Worm (Caenorhabditis elegans): ENCODE results near the gene cka-2.

DNA sequence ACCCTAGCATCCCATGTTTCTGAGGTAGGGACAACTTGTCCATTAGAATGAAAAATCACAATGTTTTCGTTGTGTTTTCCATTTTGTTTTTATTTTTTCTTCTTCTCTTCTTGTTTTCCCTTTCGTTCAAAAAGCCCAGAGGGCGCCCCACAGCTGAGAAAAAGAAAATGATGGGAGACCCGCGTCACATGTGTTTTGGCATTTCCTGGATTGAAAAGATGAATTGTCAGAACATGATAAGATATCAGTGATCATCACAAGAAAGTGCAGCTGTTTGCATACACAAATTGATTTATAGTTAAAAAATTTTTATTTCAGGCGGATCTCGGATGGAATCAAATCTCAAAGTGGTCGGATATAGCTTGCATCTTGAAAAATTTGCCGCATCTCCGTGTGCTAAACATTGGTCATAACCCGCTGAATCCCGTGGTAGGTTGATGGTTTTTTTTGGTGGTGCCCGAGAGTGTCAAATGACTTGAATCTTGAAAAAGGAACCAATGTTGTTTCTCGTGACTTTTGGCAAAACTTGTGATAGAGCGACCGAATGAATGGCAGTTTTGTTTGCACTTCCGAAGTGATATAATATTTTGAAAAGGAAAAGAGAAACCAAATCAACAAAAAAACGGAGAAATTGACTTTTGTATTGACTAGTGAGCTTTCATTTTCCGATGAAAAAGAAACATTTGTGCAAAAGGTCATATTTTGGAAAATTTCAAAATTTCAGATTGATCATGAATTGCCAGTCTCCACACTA is 19.6 kb upstream of the cka-2 start:
- TF ChIP-seq unc-62 (GFP tag; optimal IDR thresholded peaks at IDR 0.05) (peak; percentile 75), zip-8 (tag; optimal IDR thresholded peaks at IDR 0.05) (no peak), sptf-1 (tag; optimal IDR thresholded peaks at IDR 0.05) (no peak), lin-13 (tag; optimal IDR thresholded peaks at IDR 0.05) (no peak), nhr-12 (tag; optimal IDR thresholded peaks at IDR 0.05) (no peak), snpc-4 (tag; optimal IDR thresholded peaks at IDR 0.05) (no peak), mep-1 (tag; optimal IDR thresholded peaks at IDR 0.05) (no peak), tbx-8 (GFP tag; optimal IDR thresholded peaks at IDR 0.05) (no peak)

Measured in whole organism, mixed stage, embryonic.